Worm (Caenorhabditis elegans): ENCODE data around the gene T02H6.5.

DNA sequence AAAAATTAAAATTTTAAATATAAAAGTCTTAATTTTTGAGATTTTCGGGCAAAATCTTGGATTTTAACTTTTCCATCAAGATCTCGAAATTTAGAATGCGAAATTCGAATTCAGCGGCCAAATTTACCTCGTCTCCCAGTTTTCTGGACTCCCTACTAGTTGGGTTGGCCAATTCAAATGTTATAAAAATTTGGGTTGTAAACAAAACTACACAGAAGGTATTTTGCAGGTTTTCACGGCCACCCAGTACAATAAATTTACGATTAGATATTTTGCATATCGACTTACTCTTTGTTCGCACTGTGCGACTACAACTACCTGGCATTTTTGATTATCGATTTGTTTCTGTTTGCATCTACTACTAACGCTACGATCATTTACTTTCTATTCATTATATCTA is at the start of gene T02H6.5:
- TF ChIP-seq him-1 (tag; optimal IDR thresholded peaks at IDR 0.05) (no peak), dao-5 (tag; optimal IDR thresholded peaks at IDR 0.05) (no peak)

All from whole organism, L4/young adult.